Worm (Caenorhabditis elegans): Measurements from ENCODE around the gene pde-3.
"Not testable (repeated sequence)": the region's sequence is repeated elsewhere in the genome, so short reads cannot be mapped to it uniquely, and the experiment has no call there.

pde-3 gene

DNA sequence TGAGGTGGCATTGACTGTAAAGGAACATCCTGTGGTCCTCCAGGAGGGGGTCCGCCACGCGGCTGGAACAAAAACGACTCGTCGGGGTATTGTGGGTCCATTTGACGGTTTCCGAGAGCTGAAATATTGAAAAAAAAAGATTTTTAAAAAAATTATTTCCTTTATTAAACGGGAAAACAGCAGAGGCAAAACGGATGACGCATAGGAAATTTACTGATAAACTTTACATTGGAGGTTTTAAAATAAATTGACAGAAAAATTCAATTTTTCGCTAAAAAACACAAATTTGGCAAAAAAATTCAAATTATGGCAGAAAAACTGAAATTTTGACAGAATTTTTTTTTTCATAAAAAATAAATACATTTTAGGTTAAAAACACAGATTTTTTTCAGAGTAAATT, 64.4 kb downstream of the pde-3 start, which contains the start of gene Y53F4B.5:
Gene Y53F4B.5 (minus strand): TSS at position 101 of the 400 bp plus-strand sequence.
- TF ChIP-seq hlh-13 (GFP tag; optimal IDR thresholded peaks at IDR 0.05): no peak
- no peak for TF ChIP-seq C38D4.7 (GFP tag; optimal IDR thresholded peaks at IDR 0.05)
- no peak for TF ChIP-seq pag-3 (tag; optimal IDR thresholded peaks at IDR 0.05; ENCODE audit: borderline replicate concordance)
- TF ChIP-seq fax-1 (tag; optimal IDR thresholded peaks at IDR 0.05): no peak
- no peak for TF ChIP-seq ceh-45 (GFP tag; IDR thresholded peaks at IDR 0.05)
- TF ChIP-seq tbx-2 (tag; optimal IDR thresholded peaks at IDR 0.05): no peak
- TF ChIP-seq ceh-9 (tag; optimal IDR thresholded peaks at IDR 0.05): no peak
- TF ChIP-seq ceh-34 (tag; optimal IDR thresholded peaks at IDR 0.05): no peak
- TF ChIP-seq ceh-6 (GFP tag; optimal IDR thresholded peaks at IDR 0.05): no peak
- no peak for TF ChIP-seq sox-2 (GFP tag; IDR thresholded peaks at IDR 0.05)
- no peak for TF ChIP-seq sdc-2 (tag; optimal IDR thresholded peaks at IDR 0.05)
- TF ChIP-seq K09A11.1 (tag; optimal IDR thresholded peaks at IDR 0.05; ENCODE audit: insufficient read depth): no peak
- no peak for TF ChIP-seq mec-3 (tag; optimal IDR thresholded peaks at IDR 0.05; ENCODE audit: borderline replicate concordance)
- TF ChIP-seq nhr-11 (tag; optimal IDR thresholded peaks at IDR 0.05): no peak

DNA sequence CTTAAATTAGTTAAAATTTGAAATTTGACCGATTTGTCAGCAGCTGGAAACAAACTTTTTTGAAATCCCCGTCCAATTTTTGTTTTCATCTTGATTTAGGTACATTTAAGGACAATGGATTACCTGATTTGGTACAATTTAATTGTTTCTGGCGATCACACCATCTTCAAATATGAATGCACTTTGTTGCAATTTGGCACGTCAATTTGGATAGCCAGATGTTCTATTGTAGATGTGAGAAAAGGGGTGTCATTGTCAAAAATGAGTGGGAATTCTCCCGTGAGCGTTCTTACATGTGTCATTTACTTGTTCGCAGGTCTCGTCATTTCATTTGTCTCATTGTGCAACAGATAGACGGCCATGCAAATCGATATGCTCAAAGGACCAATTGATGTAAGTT, 68.7 kb downstream of the pde-3 start, which contains the start of gene Y53F4B.43:
Gene Y53F4B.43 (plus strand): TSS at position 301 of the 400 bp plus-strand sequence.
- not testable (repeated sequence) for TF ChIP-seq ahr-1, pha-4, sdc-2 (tag; optimal IDR thresholded peaks at IDR 0.05)

DNA sequence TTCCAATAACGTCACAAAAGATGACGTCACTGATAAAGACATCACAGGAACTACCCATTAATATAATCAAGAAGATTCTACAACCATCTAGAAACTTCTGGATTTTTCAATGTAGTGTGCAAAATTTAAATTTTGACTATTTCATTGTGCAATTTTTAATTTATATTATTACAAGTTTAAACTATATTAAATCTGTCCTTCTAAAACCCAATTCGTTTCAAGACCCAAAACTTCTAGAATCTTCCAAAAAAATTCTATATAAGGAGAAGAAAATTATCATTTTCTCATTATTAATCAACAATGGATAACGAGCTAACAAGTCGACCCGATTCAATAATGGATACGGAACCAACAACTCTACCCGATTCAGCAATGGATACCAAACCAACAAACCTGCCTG, 73.1 kb downstream of the pde-3 start, which contains the start of gene Y53F4B.7:
Gene Y53F4B.7 (plus strand): TSS at position 301 of the 400 bp plus-strand sequence.
- not testable (repeated sequence) for TF ChIP-seq ahr-1, ceh-22, ceh-48 (tag; optimal IDR thresholded peaks at IDR 0.05)
